Worm (Caenorhabditis elegans): ENCODE data around the gene dnj-11.

dnj-11 gene

DNA sequence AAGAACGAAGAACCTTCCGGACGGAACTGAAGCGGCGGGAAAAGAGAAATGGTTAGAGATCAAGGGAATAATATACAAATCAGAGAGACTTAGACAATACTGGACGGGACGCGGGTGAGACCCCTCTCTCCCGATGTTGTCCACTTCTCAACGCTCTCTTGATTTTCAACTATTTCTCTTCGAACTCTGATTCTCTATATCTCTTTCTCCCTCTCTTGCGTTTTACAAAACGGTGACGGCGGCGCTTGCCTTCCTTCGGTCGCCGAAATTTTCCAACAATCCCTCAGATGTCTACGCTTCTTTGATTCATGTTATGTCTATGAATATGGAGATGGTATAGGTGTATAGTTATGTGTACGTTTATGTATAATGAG is 9.0 kb upstream of the dnj-11 start (continued):
- TF ChIP-seq pag-3 (tag; optimal IDR thresholded peaks at IDR 0.05; ENCODE audit: borderline replicate concordance, insufficient read depth), result no peak
- TF ChIP-seq nhr-71 (tag; optimal IDR thresholded peaks at IDR 0.05), result peak; percentile 77
- TF ChIP-seq unc-98 (GFP tag; IDR thresholded peaks at IDR 0.05), result no peak
- TF ChIP-seq ceh-8 (GFP tag; optimal IDR thresholded peaks at IDR 0.05), result no peak
- TF ChIP-seq nhr-28 (tag; optimal IDR thresholded peaks at IDR 0.05), result no peak
- no peak for TF ChIP-seq fkh-8 (tag; optimal IDR thresholded peaks at IDR 0.05)
- TF ChIP-seq fkh-10 (GFP tag; optimal IDR thresholded peaks at IDR 0.05), result no peak
- TF ChIP-seq tbx-2 (tag; optimal IDR thresholded peaks at IDR 0.05), result peak; percentile 22
- no peak for TF ChIP-seq aly-2 (tag; optimal IDR thresholded peaks at IDR 0.05)
- no peak for TF ChIP-seq nhr-76 (tag; optimal IDR thresholded peaks at IDR 0.05)
- TF ChIP-seq xbp-1 (tag; optimal IDR thresholded peaks at IDR 0.05), result peak; percentile 46
- no peak for TF ChIP-seq Y116A8C.19 (tag; optimal IDR thresholded peaks at IDR 0.05; ENCODE audit: borderline replicate concordance)
- TF ChIP-seq nhr-85 (tag), result peak; percentile 92
- peak; percentile 35 for TF ChIP-seq lin-13 (GFP tag; optimal IDR thresholded peaks at IDR 0.05)
- no peak for TF ChIP-seq isw-1 (GFP tag; IDR thresholded peaks at IDR 0.05)
- no peak for TF ChIP-seq tlp-1 (tag; optimal IDR thresholded peaks at IDR 0.05)
- no peak for TF ChIP-seq mab-9 (GFP tag; IDR thresholded peaks at IDR 0.05)
- peak; percentile 78 for TF ChIP-seq snu-23 (GFP tag; optimal IDR thresholded peaks at IDR 0.05)
- TF ChIP-seq nhr-47 (tag; optimal IDR thresholded peaks at IDR 0.05), result peak; percentile 47
- TF ChIP-seq zip-4 (GFP tag; optimal IDR thresholded peaks at IDR 0.05), result no peak
- no peak for TF ChIP-seq sox-4 (tag; optimal IDR thresholded peaks at IDR 0.05)
- no peak for TF ChIP-seq ceh-88 (GFP tag; IDR thresholded peaks at IDR 0.05)
- no peak for TF ChIP-seq zag-1 (tag; optimal IDR thresholded peaks at IDR 0.05)
- no peak for TF ChIP-seq ets-5 (GFP tag; IDR thresholded peaks at IDR 0.05)
- TF ChIP-seq nhr-12 (tag; optimal IDR thresholded peaks at IDR 0.05), result no peak
- no peak for TF ChIP-seq alr-1 (tag; optimal IDR thresholded peaks at IDR 0.05; ENCODE audit: borderline replicate concordance)
- TF ChIP-seq lin-35 (GFP tag; optimal IDR thresholded peaks at IDR 0.05), result peak; percentile 46 to 65
- TF ChIP-seq unc-130 (tag; optimal IDR thresholded peaks at IDR 0.05), result no peak
- TF ChIP-seq unc-62 (GFP tag; optimal IDR thresholded peaks at IDR 0.05), result no peak
- TF ChIP-seq nhr-77 (tag; optimal IDR thresholded peaks at IDR 0.05), result peak; percentile 8
- TF ChIP-seq nhr-20 (tag; optimal IDR thresholded peaks at IDR 0.05), result peak; percentile 74
- peak; percentile 31; the same call in 1 of the 2 replicates for TF ChIP-seq nhr-19 (GFP tag; conservative IDR thresholded peaks at IDR 0.05)
- no peak for TF ChIP-seq irx-1 (tag; optimal IDR thresholded peaks at IDR 0.05)
- TF ChIP-seq blmp-1 (tag; optimal IDR thresholded peaks at IDR 0.05), result peak; percentile 55
- TF ChIP-seq mep-1 (tag; optimal IDR thresholded peaks at IDR 0.05), result peak; percentile 76
- TF ChIP-seq pqm-1 (tag; optimal IDR thresholded peaks at IDR 0.05), result no peak
- TF ChIP-seq C04F5.9 (tag; optimal IDR thresholded peaks at IDR 0.05), result no peak
- no peak for TF ChIP-seq hpl-2 (GFP tag; optimal IDR thresholded peaks at IDR 0.05)
- peak in 1 of 2 experiments; percentile 30 for TF ChIP-seq mdl-1 (tag; optimal IDR thresholded peaks at IDR 0.05)
- no peak for TF ChIP-seq ces-1 (GFP tag; optimal IDR thresholded peaks at IDR 0.05)
- peak; percentile 59 for TF ChIP-seq rnt-1 (tag; optimal IDR thresholded peaks at IDR 0.05)
- TF ChIP-seq efl-1 (optimal IDR thresholded peaks at IDR 0.05), result peak; percentile 61 to 67
- peak; percentile 0 to 87 for TF ChIP-seq efl-1 (GFP tag; optimal IDR thresholded peaks at IDR 0.05 in 1 of 2)
- no peak for TF ChIP-seq ceh-63 (GFP tag; optimal IDR thresholded peaks at IDR 0.05)
- TF ChIP-seq swsn-7 (tag; optimal IDR thresholded peaks at IDR 0.05), result peak; percentile 53
- TF ChIP-seq ceh-90 (tag; optimal IDR thresholded peaks at IDR 0.05), result no peak
- no peak for TF ChIP-seq grh-1 (GFP tag; IDR thresholded peaks at IDR 0.05)
- peak; percentile 80 for TF ChIP-seq lin-14 (GFP tag; optimal IDR thresholded peaks at IDR 0.05)
- TF ChIP-seq vab-15 (tag; optimal IDR thresholded peaks at IDR 0.05), result no peak
- TF ChIP-seq dsc-1 (tag; optimal IDR thresholded peaks at IDR 0.05), result peak; percentile 3
- no peak for TF ChIP-seq mef-2 (tag; optimal IDR thresholded peaks at IDR 0.05)
- no peak for TF ChIP-seq nhr-84 (tag; optimal IDR thresholded peaks at IDR 0.05)
- peak; percentile 51 to 63 for TF ChIP-seq lsy-2 (tag; optimal IDR thresholded peaks at IDR 0.05)
- no peak for TF ChIP-seq unc-86 (tag; optimal IDR thresholded peaks at IDR 0.05)
- TF ChIP-seq nhr-90 (tag; optimal IDR thresholded peaks at IDR 0.05; ENCODE audit: poor library complexity), result peak; percentile 65
